1 fruit fly cellular context compared by ENCODE assay signal in the genomic region with DNA sequence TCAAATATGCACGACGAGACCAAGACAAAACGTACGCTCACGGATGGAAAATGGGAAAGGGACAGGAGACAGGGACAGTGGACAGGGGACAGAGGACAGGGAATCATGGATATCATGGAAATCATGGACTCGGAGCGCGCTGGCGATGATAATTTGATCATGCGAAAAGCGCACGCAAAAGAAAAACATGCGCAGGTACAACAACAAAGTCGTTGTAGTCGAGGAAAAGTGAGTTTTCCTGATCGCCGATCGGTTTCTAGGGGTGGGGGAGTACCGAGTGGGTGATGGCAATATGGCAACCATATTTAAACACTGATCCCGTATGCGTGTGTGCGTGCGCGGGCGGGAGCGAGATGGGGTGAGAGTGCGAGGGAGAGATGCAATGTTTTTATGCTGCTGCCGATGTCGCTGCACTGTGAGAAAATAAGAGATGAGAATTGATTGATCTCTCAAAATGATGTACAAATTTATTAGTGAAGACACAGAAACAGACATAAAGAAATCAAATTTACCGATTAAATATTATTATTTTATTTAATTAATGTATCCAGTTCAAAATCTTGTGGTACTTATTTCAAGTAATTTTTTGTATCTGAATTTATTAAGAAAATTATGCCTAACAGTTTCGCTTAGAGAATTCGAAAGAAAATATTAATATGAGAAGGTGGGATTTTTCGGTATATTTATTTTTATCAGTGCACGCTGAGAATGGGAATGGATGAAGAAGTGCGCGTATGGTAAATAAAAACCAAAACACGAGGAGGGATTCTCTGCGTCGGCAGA.
TF ChIP-seq lines count a peak whose summit lies in the region.

No protein-coding gene starts in this region.

TF ChIP-seq in whole organism, embryonic, 481 proteins besides CTCF, POLR2A, EP300 and RAD21 (continued from another document and continues in another):
- TF ChIP-seq CG6765 (GFP tag; optimal IDR thresholded peaks at IDR 0.05; lab: Kevin White, UChicago), result no peak
- peak in 1 of 2 experiments; percentile 82 for TF ChIP-seq Hr51 (GFP tag; optimal IDR thresholded peaks at IDR 0.05; lab: Kevin White, UChicago)
- peak; percentile 43; the same call in 1 of the 2 replicates for TF ChIP-seq dimm (GFP tag; IDR thresholded peaks at IDR 0.05; lab: Robert Waterston, UW)
- TF ChIP-seq caup (GFP tag; optimal IDR thresholded peaks at IDR 0.05; lab: Kevin White, UChicago; ENCODE audit: severe bottlenecking), result peak; percentile 26
- TF ChIP-seq zen (tag; optimal IDR thresholded peaks at IDR 0.05; lab: Kevin White, UChicago), result peak; percentile 95
- TF ChIP-seq salm (tag; optimal IDR thresholded peaks at IDR 0.05; lab: Kevin White, UChicago), result peak; percentile 76
- TF ChIP-seq Xbp1 (GFP tag; optimal IDR thresholded peaks at IDR 0.05; lab: Kevin White, UChicago), result peak; percentile 83
- peak; percentile 93 for TF ChIP-seq az2 (GFP tag; optimal IDR thresholded peaks at IDR 0.05; lab: Kevin White, UChicago)
- TF ChIP-seq CG34422 (GFP tag; IDR thresholded peaks at IDR 0.05; lab: Robert Waterston, UW), result peak; percentile 78; the same call in 2 of the 3 replicates
- peak; percentile 39 for TF ChIP-seq CG17802 (tag; optimal IDR thresholded peaks at IDR 0.05; lab: Kevin White, UChicago)
- TF ChIP-seq Rfx (GFP tag; IDR thresholded peaks at IDR 0.05; lab: Robert Waterston, UW), result peak; percentile 25; the same call in 1 of the 2 replicates
- TF ChIP-seq kay (GFP tag; optimal IDR thresholded peaks at IDR 0.05; lab: Kevin White, UChicago), result peak; percentile 62
- peak; percentile 55 for TF ChIP-seq CG12299 (tag; optimal IDR thresholded peaks at IDR 0.05; lab: Kevin White, UChicago)
- peak; percentile 71 for TF ChIP-seq CG11695 (GFP tag; IDR thresholded peaks at IDR 0.05; lab: Robert Waterston, UW)
- peak; percentile 78 for TF ChIP-seq CG11723 (GFP tag; optimal IDR thresholded peaks at IDR 0.05; lab: Kevin White, UChicago)
- peak; percentile 57 for TF ChIP-seq CG4707 (GFP tag; optimal IDR thresholded peaks at IDR 0.05; lab: Kevin White, UChicago)
- peak; percentile 1 for TF ChIP-seq NC2β (GFP tag; optimal IDR thresholded peaks at IDR 0.05; lab: Kevin White, UChicago)
- TF ChIP-seq Lim3 (GFP tag; IDR thresholded peaks at IDR 0.05; lab: Robert Waterston, UW), result no peak
- TF ChIP-seq CG6272 (GFP tag; IDR thresholded peaks at IDR 0.05; lab: Robert Waterston, UW), result 0 out of 2 replicates have a peak, but pooled peaks have one; percentile 20
- TF ChIP-seq CG13296 (GFP tag; optimal IDR thresholded peaks at IDR 0.05; lab: Kevin White, UChicago), result peak; percentile 16
- no peak for TF ChIP-seq D19B (GFP tag; optimal IDR thresholded peaks at IDR 0.05; lab: Kevin White, UChicago)
- peak; percentile 67 for TF ChIP-seq lab (GFP tag; optimal IDR thresholded peaks at IDR 0.05; lab: Kevin White, UChicago)
- TF ChIP-seq H15 (GFP tag; IDR thresholded peaks at IDR 0.05; lab: Robert Waterston, UW), result 0 out of 3 replicates have a peak, but pooled peaks have one; percentile 45
- no peak for TF ChIP-seq vfl (GFP tag; optimal IDR thresholded peaks at IDR 0.05; lab: Kevin White, UChicago)
- TF ChIP-seq emc (GFP tag; optimal IDR thresholded peaks at IDR 0.05; lab: Kevin White, UChicago), result no peak
- TF ChIP-seq CG14014 (GFP tag; IDR thresholded peaks at IDR 0.05; lab: Robert Waterston, UW), result no peak
- TF ChIP-seq prd (optimal IDR thresholded peaks at IDR 0.05; lab: Kevin White, UChicago), result no peak
- TF ChIP-seq prd (GFP tag; IDR thresholded peaks at IDR 0.05; lab: Robert Waterston, UW), result peak; percentile 90
- TF ChIP-seq CG18764 (GFP tag; optimal IDR thresholded peaks at IDR 0.05; lab: Kevin White, UChicago), result peak; percentile 81
- TF ChIP-seq Nf-YA (GFP tag; IDR thresholded peaks at IDR 0.05; lab: Robert Waterston, UW), result peak; percentile 33; the same call in 1 of the 2 replicates
- TF ChIP-seq CG12104 (GFP tag; optimal IDR thresholded peaks at IDR 0.05; lab: Kevin White, UChicago), result peak; percentile 85
- TF ChIP-seq cad (GFP tag; optimal IDR thresholded peaks at IDR 0.05; lab: Kevin White, UChicago), result no peak
- TF ChIP-seq Jarid2 (GFP tag; optimal IDR thresholded peaks at IDR 0.05; lab: Kevin White, UChicago), result peak; percentile 47
- no peak for TF ChIP-seq br (optimal IDR thresholded peaks at IDR 0.05; lab: Kevin White, UChicago)
- no peak for TF ChIP-seq toy (GFP tag; IDR thresholded peaks at IDR 0.05; lab: Robert Waterston, UW)
- TF ChIP-seq CG3163 (GFP tag; optimal IDR thresholded peaks at IDR 0.05; lab: Kevin White, UChicago), result no peak
- no peak for TF ChIP-seq CG1792 (GFP tag; optimal IDR thresholded peaks at IDR 0.05; lab: Kevin White, UChicago)
- TF ChIP-seq CG13424 (tag; optimal IDR thresholded peaks at IDR 0.05; lab: Kevin White, UChicago), result peak; percentile 90
- TF ChIP-seq zen2 (GFP tag; IDR thresholded peaks at IDR 0.05; lab: Robert Waterston, UW; ENCODE audit: partially characterized antibody), result no peak
- peak; percentile 54 for TF ChIP-seq kah (GFP tag; optimal IDR thresholded peaks at IDR 0.05; lab: Kevin White, UChicago)
- TF ChIP-seq CG12219 (GFP tag; optimal IDR thresholded peaks at IDR 0.05; lab: Kevin White, UChicago), result peak; percentile 67
- TF ChIP-seq eve (GFP tag; optimal IDR thresholded peaks at IDR 0.05; lab: Kevin White, UChicago), result peak in 1 of 2 experiments; percentile 89
- TF ChIP-seq ATbp (GFP tag; optimal IDR thresholded peaks at IDR 0.05; lab: Kevin White, UChicago), result peak; percentile 78
- peak; percentile 74 for TF ChIP-seq CG32767 (GFP tag; IDR thresholded peaks at IDR 0.05; lab: Robert Waterston, UW)
- TF ChIP-seq MTF-1 (GFP tag; optimal IDR thresholded peaks at IDR 0.05; lab: Kevin White, UChicago; ENCODE audit: borderline replicate concordance), result peak; percentile 37
- TF ChIP-seq CG2202 (tag; optimal IDR thresholded peaks at IDR 0.05; lab: Kevin White, UChicago), result peak; percentile 91
- TF ChIP-seq Drgx (GFP tag; IDR thresholded peaks at IDR 0.05; lab: Robert Waterston, UW), result peak; percentile 31; the same call in 1 of the 2 replicates
- TF ChIP-seq tgo (GFP tag; IDR thresholded peaks at IDR 0.05; lab: Robert Waterston, UW), result peak; percentile 71
- TF ChIP-seq unpg (GFP tag; optimal IDR thresholded peaks at IDR 0.05; lab: Kevin White, UChicago), result peak; percentile 88
- peak; percentile 60 for TF ChIP-seq CG32772 (GFP tag; IDR thresholded peaks at IDR 0.05; lab: Robert Waterston, UW)
- TF ChIP-seq sisA (GFP tag; IDR thresholded peaks at IDR 0.05; lab: Robert Waterston, UW), result peak; percentile 82
- no peak for TF ChIP-seq tup (GFP tag; optimal IDR thresholded peaks at IDR 0.05; lab: Kevin White, UChicago)
- peak; percentile 84 for TF ChIP-seq tin (GFP tag; optimal IDR thresholded peaks at IDR 0.05; lab: Kevin White, UChicago)
- TF ChIP-seq Sry-β (GFP tag; optimal IDR thresholded peaks at IDR 0.05; lab: Kevin White, UChicago), result peak; percentile 52
- TF ChIP-seq CG6689 (GFP tag; IDR thresholded peaks at IDR 0.05; lab: Robert Waterston, UW), result peak; percentile 85
- TF ChIP-seq NfI (GFP tag; optimal IDR thresholded peaks at IDR 0.05; lab: Kevin White, UChicago), result peak; percentile 53
- no peak for TF ChIP-seq Hmx (GFP tag; optimal IDR thresholded peaks at IDR 0.05; lab: Kevin White, UChicago)
- TF ChIP-seq pb (GFP tag; optimal IDR thresholded peaks at IDR 0.05; lab: Kevin White, UChicago), result no peak
- TF ChIP-seq CG9817 (tag; optimal IDR thresholded peaks at IDR 0.05; lab: Kevin White, UChicago), result peak; percentile 36
- TF ChIP-seq CG12391 (tag; optimal IDR thresholded peaks at IDR 0.05; lab: Kevin White, UChicago), result peak; percentile 95
- TF ChIP-seq CG32532 (GFP tag; IDR thresholded peaks at IDR 0.05; lab: Robert Waterston, UW), result no peak
- peak; percentile 1 for TF ChIP-seq CG9797 (GFP tag; optimal IDR thresholded peaks at IDR 0.05; lab: Kevin White, UChicago)
- peak; percentile 69 for TF ChIP-seq CG4328 (GFP tag; optimal IDR thresholded peaks at IDR 0.05; lab: Kevin White, UChicago)
- no peak for TF ChIP-seq CG6791 (GFP tag; IDR thresholded peaks at IDR 0.05; lab: Robert Waterston, UW; ENCODE audit: partially characterized antibody)
- TF ChIP-seq CG10274 (GFP tag; optimal IDR thresholded peaks at IDR 0.05; lab: Kevin White, UChicago), result peak; percentile 34
- peak; percentile 63 for TF ChIP-seq CG10654 (GFP tag; optimal IDR thresholded peaks at IDR 0.05; lab: Kevin White, UChicago)
- TF ChIP-seq Neu2 (GFP tag; optimal IDR thresholded peaks at IDR 0.05; lab: Kevin White, UChicago; ENCODE audit: borderline replicate concordance), result no peak
- TF ChIP-seq CG14965 (GFP tag; optimal IDR thresholded peaks at IDR 0.05; lab: Kevin White, UChicago; ENCODE audit: borderline replicate concordance), result no peak
- TF ChIP-seq BtbVII (GFP tag; optimal IDR thresholded peaks at IDR 0.05; lab: Kevin White, UChicago), result peak; percentile 64
- TF ChIP-seq CG6254 (GFP tag; optimal IDR thresholded peaks at IDR 0.05; lab: Kevin White, UChicago), result peak; percentile 93
- peak; percentile 89 for TF ChIP-seq CG11504 (tag; optimal IDR thresholded peaks at IDR 0.05; lab: Kevin White, UChicago)
- no peak for TF ChIP-seq Hey (tag; optimal IDR thresholded peaks at IDR 0.05; lab: Kevin White, UChicago)
- TF ChIP-seq dmrt99B (tag; optimal IDR thresholded peaks at IDR 0.05; lab: Kevin White, UChicago), result peak; percentile 85
- no peak for TF ChIP-seq unc-4 (GFP tag; IDR thresholded peaks at IDR 0.05; lab: Robert Waterston, UW; ENCODE audit: partially characterized antibody)
- no peak for TF ChIP-seq CG8089 (GFP tag; optimal IDR thresholded peaks at IDR 0.05; lab: Kevin White, UChicago)
- TF ChIP-seq CG13287 (GFP tag; IDR thresholded peaks at IDR 0.05; lab: Robert Waterston, UW; ENCODE audit: partially characterized antibody), result no peak
- peak; percentile 79 for TF ChIP-seq CG5245 (GFP tag; optimal IDR thresholded peaks at IDR 0.05; lab: Kevin White, UChicago)
- peak; percentile 64 for TF ChIP-seq esg (GFP tag; conservative IDR thresholded peaks at IDR 0.05; lab: Robert Waterston, UW)
- peak; percentile 81 for TF ChIP-seq Nf-YB (GFP tag; optimal IDR thresholded peaks at IDR 0.05; lab: Kevin White, UChicago)
- peak; percentile 1 for TF ChIP-seq HmgZ (tag; optimal IDR thresholded peaks at IDR 0.05; lab: Kevin White, UChicago)
- peak; percentile 96 for TF ChIP-seq gem (tag; optimal IDR thresholded peaks at IDR 0.05; lab: Kevin White, UChicago)
- peak; percentile 95 for TF ChIP-seq Ssrp (tag; optimal IDR thresholded peaks at IDR 0.05; lab: Kevin White, UChicago)
- TF ChIP-seq tx (GFP tag; optimal IDR thresholded peaks at IDR 0.05; lab: Kevin White, UChicago), result no peak
- TF ChIP-seq Xrp1 (GFP tag; IDR thresholded peaks at IDR 0.05; lab: Robert Waterston, UW), result peak; percentile 93
- peak; percentile 98 for TF ChIP-seq CG17361 (GFP tag; IDR thresholded peaks at IDR 0.05; lab: Robert Waterston, UW)
- peak; percentile 94 for TF ChIP-seq CoRest (tag; optimal IDR thresholded peaks at IDR 0.05; lab: Kevin White, UChicago)
- peak; percentile 9 for TF ChIP-seq jumu (GFP tag; optimal IDR thresholded peaks at IDR 0.05; lab: Kevin White, UChicago)
- peak; percentile 12 for TF ChIP-seq Hand (GFP tag; optimal IDR thresholded peaks at IDR 0.05; lab: Kevin White, UChicago)
- TF ChIP-seq Adf1 (GFP tag; IDR thresholded peaks at IDR 0.05; lab: Robert Waterston, UW), result no peak
- peak; percentile 71 for TF ChIP-seq peb (GFP tag; IDR thresholded peaks at IDR 0.05; lab: Robert Waterston, UW)
- TF ChIP-seq hkb (optimal IDR thresholded peaks at IDR 0.05; lab: Kevin White, UChicago), result no peak
- peak; percentile 80 for TF ChIP-seq hkb (GFP tag; IDR thresholded peaks at IDR 0.05; lab: Robert Waterston, UW)
- peak; percentile 15 for TF ChIP-seq CG16863 (GFP tag; optimal IDR thresholded peaks at IDR 0.05; lab: Kevin White, UChicago)
- TF ChIP-seq CG13775 (GFP tag; optimal IDR thresholded peaks at IDR 0.05; lab: Kevin White, UChicago), result peak; percentile 93
- peak; percentile 99 for TF ChIP-seq Hr39 (optimal IDR thresholded peaks at IDR 0.05; lab: Kevin White, UChicago)
- TF ChIP-seq insv (GFP tag; optimal IDR thresholded peaks at IDR 0.05; lab: Kevin White, UChicago), result peak in 1 of 2 experiments; percentile 9
- TF ChIP-seq CG12155 (GFP tag; optimal IDR thresholded peaks at IDR 0.05; lab: Kevin White, UChicago), result peak; percentile 64
- TF ChIP-seq CG30431 (GFP tag; optimal IDR thresholded peaks at IDR 0.05; lab: Kevin White, UChicago), result peak; percentile 84
- no peak for TF ChIP-seq CG9876 (GFP tag; optimal IDR thresholded peaks at IDR 0.05; lab: Kevin White, UChicago)
- TF ChIP-seq CG3281 (GFP tag; optimal IDR thresholded peaks at IDR 0.05; lab: Kevin White, UChicago), result peak; percentile 41
- TF ChIP-seq Dll (GFP tag; IDR thresholded peaks at IDR 0.05; lab: Robert Waterston, UW; ENCODE audit: partially characterized antibody), result no peak
- peak; percentile 44; the same call in 1 of the 4 replicates for TF ChIP-seq Gug (GFP tag; IDR thresholded peaks at IDR 0.05; lab: Robert Waterston, UW)
- TF ChIP-seq Dip3 (GFP tag; optimal IDR thresholded peaks at IDR 0.05; lab: Kevin White, UChicago), result no peak
- peak; percentile 79 for TF ChIP-seq CG17385 (GFP tag; optimal IDR thresholded peaks at IDR 0.05; lab: Kevin White, UChicago)
- TF ChIP-seq CG1233 (GFP tag; optimal IDR thresholded peaks at IDR 0.05; lab: Kevin White, UChicago), result peak; percentile 83
- peak; percentile 88 for TF ChIP-seq Asciz (GFP tag; optimal IDR thresholded peaks at IDR 0.05; lab: Kevin White, UChicago)
- TF ChIP-seq CG11560 (tag; IDR thresholded peaks at IDR 0.05; lab: Robert Waterston, UW), result no peak
- no peak for TF ChIP-seq schlank (tag; optimal IDR thresholded peaks at IDR 0.05; lab: Kevin White, UChicago)
- TF ChIP-seq CG4730 (GFP tag; IDR thresholded peaks at IDR 0.05; lab: Robert Waterston, UW), result peak; percentile 56
- TF ChIP-seq CG3407 (GFP tag; optimal IDR thresholded peaks at IDR 0.05; lab: Kevin White, UChicago), result peak; percentile 87
- TF ChIP-seq C15 (GFP tag; IDR thresholded peaks at IDR 0.05; lab: Robert Waterston, UW), result no peak
- TF ChIP-seq aop (GFP tag; IDR thresholded peaks at IDR 0.05; lab: Robert Waterston, UW), result no peak
- peak; percentile 88 for TF ChIP-seq CG10209 (GFP tag; optimal IDR thresholded peaks at IDR 0.05; lab: Kevin White, UChicago)
- peak; percentile 67 for TF ChIP-seq CG1832 (GFP tag; optimal IDR thresholded peaks at IDR 0.05; lab: Kevin White, UChicago)
- TF ChIP-seq CG6854 (GFP tag; optimal IDR thresholded peaks at IDR 0.05; lab: Kevin White, UChicago), result no peak
- TF ChIP-seq exex (tag; optimal IDR thresholded peaks at IDR 0.05; lab: Kevin White, UChicago), result no peak
- TF ChIP-seq CG17328 (GFP tag; IDR thresholded peaks at IDR 0.05; lab: Robert Waterston, UW), result peak; percentile 85
- no peak for TF ChIP-seq CG10565 (GFP tag; optimal IDR thresholded peaks at IDR 0.05; lab: Kevin White, UChicago)
- TF ChIP-seq vnd (GFP tag; IDR thresholded peaks at IDR 0.05; lab: Robert Waterston, UW; ENCODE audit: partially characterized antibody), result no peak
- TF ChIP-seq dati (GFP tag; IDR thresholded peaks at IDR 0.05; lab: Robert Waterston, UW), result 0 out of 2 replicates have a peak, but pooled peaks have one; percentile 27
